Worm (Caenorhabditis elegans) whole organism, midembryonic: Measurements from ENCODE around the gene Y32B12C.1.

Experiments
- flt-1 ChIP-seq: fragments of 200-800 bp; sonication (Bioruptor generic); IDR thresholded peaks from 2 replicates; pipeline ENCODE4 v1.3.6; 2022; ENCODE audit warnings: missing genetic modification characterization, missing compliant biosample characterization
- med-1 ChIP-seq: sonication (generic microtip); optimal IDR thresholded peaks from 2 replicates; lab custom pipeline; 2017; ENCODE audit warnings: missing genetic modification characterization, mild to moderate bottlenecking, missing compliant biosample characterization, antibody characterized with exemption, missing genetic modification reagents; ENCODE audit not compliant: insufficient read depth
- ref-1 ChIP-seq: fragments of 200-800 bp; sonication (Bioruptor generic); conservative IDR thresholded peaks from 2 replicates; pipeline ENCODE4 v1.3.6; 2022; ENCODE audit warnings: missing genetic modification reagents, missing genetic modification characterization, missing compliant biosample characterization

ce11 chrV:16570697-16571096, 35.7 kb upstream of the Y32B12C.1 start, which contains the start of gene nhr-233:
- TF ChIP-seq med-1 (GFP tag; lab: Kevin White, UChicago) (no peak), ref-1 (GFP tag; lab: Robert Waterston, UW) (no peak), flt-1 (GFP tag; lab: Robert Waterston, UW) (no peak)
